Worm (Caenorhabditis elegans) whole organism, midembryonic: ENCODE results near the gene T25B9.5.

ENCODE experiments used
- cog-1 ChIP-seq: sonication (generic microtip); optimal IDR thresholded peaks from 2 replicates; lab custom pipeline; 2016; ENCODE audit warnings: missing genetic modification characterization, missing compliant biosample characterization
- klf-2 ChIP-seq: fragments of 200-800 bp; sonication (Bioruptor generic); conservative IDR thresholded peaks from 2 replicates; pipeline ENCODE4 v1.3.6; 2022; ENCODE audit warnings: missing genetic modification reagents, missing genetic modification characterization, missing compliant biosample characterization
- tab-1 ChIP-seq: fragments of 200-800 bp; sonication (Bioruptor generic); IDR thresholded peaks from 2 replicates; pipeline ENCODE4 v1.3.6; 2022; ENCODE audit warnings: missing genetic modification characterization, missing compliant biosample characterization
- ztf-29 ChIP-seq: fragments of 200-800 bp; sonication (Bioruptor generic); IDR thresholded peaks from 2 replicates; pipeline ENCODE4 v1.3.6; 2022; ENCODE audit warnings: missing genetic modification reagents, missing genetic modification characterization, missing compliant biosample characterization

DNA sequence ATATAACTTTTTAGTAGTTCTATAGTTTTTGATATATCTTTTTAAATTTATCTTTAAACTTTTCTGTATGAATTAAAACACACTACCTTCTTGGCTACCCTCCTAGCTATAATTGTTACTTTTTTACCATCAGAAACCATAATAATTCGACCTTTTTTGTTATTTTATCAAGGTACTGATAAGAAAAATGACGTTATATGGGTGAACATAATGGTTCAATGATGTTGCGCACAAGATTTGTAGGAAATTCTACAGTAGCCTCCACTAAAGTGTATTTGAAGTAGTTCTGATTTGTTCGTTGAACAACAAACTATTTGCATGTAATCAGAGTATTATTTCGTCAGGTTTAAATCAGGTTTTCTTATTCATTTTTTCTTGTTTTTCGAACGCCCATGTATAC, 44.0 kb upstream of the T25B9.5 start:
- no peak for TF ChIP-seq cog-1 (tag; lab: Kevin White, UChicago)
- TF ChIP-seq tab-1 (GFP tag; lab: Robert Waterston, UW): no peak
- TF ChIP-seq ztf-29 (GFP tag; lab: Robert Waterston, UW): no peak
- no peak for TF ChIP-seq klf-2 (GFP tag; lab: Robert Waterston, UW)
